Worm (Caenorhabditis elegans) whole organism, young adult: ENCODE results near the gene abhd-5.2.

Experiments
- F39B2.1 ChIP-seq: fragments of 200-800 bp; sonication (Bioruptor generic); IDR thresholded peaks from 2 replicates; pipeline ENCODE4 v1.3.6; 2022; ENCODE audit warnings: missing genetic modification reagents, missing genetic modification characterization, missing compliant biosample characterization
- nhr-120 ChIP-seq: fragments of 200-800 bp; sonication (Bioruptor generic); IDR thresholded peaks from 2 replicates; pipeline ENCODE4 v1.3.6; 2022; ENCODE audit warnings: missing genetic modification characterization, missing compliant biosample characterization

DNA sequence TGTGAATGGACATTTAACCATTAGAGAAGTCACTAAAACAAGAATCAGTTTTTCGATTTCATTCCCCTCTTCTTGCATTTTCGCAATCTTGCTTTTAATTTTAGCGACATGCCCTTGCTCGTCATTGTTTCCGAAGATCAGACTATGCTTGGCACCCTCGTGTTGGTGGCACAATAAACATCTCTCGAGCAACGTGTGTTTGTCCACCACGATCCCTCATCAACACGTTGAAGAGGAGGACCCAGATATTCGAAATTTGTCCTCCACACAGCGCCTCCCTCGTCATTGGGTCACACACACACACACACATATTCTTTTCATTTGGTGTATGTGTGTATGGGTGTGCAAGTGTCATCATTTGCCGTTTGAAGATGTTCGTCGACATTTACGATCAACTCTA, 20.9 kb downstream of the abhd-5.2 start, which contains the start of gene srd-32:
- TF ChIP-seq nhr-120 (GFP tag; lab: Robert Waterston, UW) (no peak), F39B2.1 (GFP tag; lab: Robert Waterston, UW) (no peak)
